Worm (Caenorhabditis elegans) whole organism, dauer: ENCODE measurements around the gene pept-1.

Experiments
- unc-62 ChIP-seq: sonication (generic microtip); optimal IDR thresholded peaks from 2 replicates; lab custom pipeline; 2017; ENCODE audit warnings: missing biosample characterization, missing genetic modification reagents, missing genetic modification characterization

pept-1 gene

ce11 chrX:6456567-6456966 is at the start of gene pept-1:
Gene pept-1 (plus strand): TSS chrX:6456872.
- TF ChIP-seq unc-62 (GFP tag; lab: Kevin White, UChicago): no peak

ce11 chrX:6407805-6408204 is 48.9 kb upstream of the pept-1 start:
- TF ChIP-seq unc-62 (GFP tag; lab: Kevin White, UChicago): no peak

- TF ChIP-seq unc-62 (GFP tag; lab: Kevin White, UChicago): no peak
Observed at ce11 chrX:6408286-6408685, 48.4 kb upstream of the pept-1 start.

- TF ChIP-seq unc-62 (GFP tag; lab: Kevin White, UChicago): no peak
Observed at ce11 chrX:6408713-6409112, 48.0 kb upstream of the pept-1 start.

ce11 chrX:6410177-6410765 is 46.4 kb upstream of the pept-1 start, which contains the start of gene mup-2:
Gene mup-2 (minus strand): TSS chrX:6410227.
- no peak for TF ChIP-seq unc-62 (GFP tag; lab: Kevin White, UChicago)

ce11 chrX:6412575-6412974 is 44.1 kb upstream of the pept-1 start, which contains the start of gene T22E5.1:
Gene T22E5.1 (plus strand): TSS chrX:6412875.
- TF ChIP-seq unc-62 (GFP tag; lab: Kevin White, UChicago): no peak

- no peak for TF ChIP-seq unc-62 (GFP tag; lab: Kevin White, UChicago)
Observed at ce11 chrX:6413583-6413982, 43.1 kb upstream of the pept-1 start.

ce11 chrX:6416357-6417087 is 40.1 kb upstream of the pept-1 start, which contains the start of gene T22E5.6:
Gene T22E5.6 (minus strand): TSS chrX:6416407.
- TF ChIP-seq unc-62 (GFP tag; lab: Kevin White, UChicago): no peak

ce11 chrX:6419113-6419512 is 37.6 kb upstream of the pept-1 start:
- TF ChIP-seq unc-62 (GFP tag; lab: Kevin White, UChicago): no peak

ce11 chrX:6420681-6421080 is 36.0 kb upstream of the pept-1 start, which contains the start of gene K10C2.12:
Gene K10C2.12 (minus strand): TSS chrX:6420781.
- TF ChIP-seq unc-62 (GFP tag; lab: Kevin White, UChicago): no peak

- no peak for TF ChIP-seq unc-62 (GFP tag; lab: Kevin White, UChicago)
Observed at ce11 chrX:6427147-6427546, 29.5 kb upstream of the pept-1 start.

- no peak for TF ChIP-seq unc-62 (GFP tag; lab: Kevin White, UChicago)
Observed at ce11 chrX:6429552-6429951, 27.1 kb upstream of the pept-1 start.

ce11 chrX:6430510-6430909 is 26.2 kb upstream of the pept-1 start, which contains the start of gene ctsa-2:
Gene ctsa-2 (minus strand): TSS chrX:6430610.
- no peak for TF ChIP-seq unc-62 (GFP tag; lab: Kevin White, UChicago)

- no peak for TF ChIP-seq unc-62 (GFP tag; lab: Kevin White, UChicago)
Observed at ce11 chrX:6433688-6434087, 23.0 kb upstream of the pept-1 start, which contains the start of gene K10C2.2. Gene K10C2.2 (minus strand): TSS chrX:6433788.

- TF ChIP-seq unc-62 (GFP tag; lab: Kevin White, UChicago): no peak
Observed at ce11 chrX:6435812-6436211, 20.9 kb upstream of the pept-1 start.

ce11 chrX:6437545-6437944 is 19.1 kb upstream of the pept-1 start, which contains the start of gene K10C2.8:
Gene K10C2.8 (minus strand): TSS chrX:6437645.
- TF ChIP-seq unc-62 (GFP tag; lab: Kevin White, UChicago): no peak
